Fruit fly (Drosophila melanogaster): ENCODE measurements around the gene CG13771.

The CG13771 gene

dm6 chr2L:6701409-6702199 lies 38.2 kb upstream of the CG13771 start (continued):
- TF ChIP-seq CG3726 (GFP tag; IDR thresholded peaks at IDR 0.05) (no peak), bowl (GFP tag; IDR thresholded peaks at IDR 0.05) (no peak), fru (optimal IDR thresholded peaks at IDR 0.05) (no peak), fd3F (GFP tag; optimal IDR thresholded peaks at IDR 0.05) (no peak), br (optimal IDR thresholded peaks at IDR 0.05) (no peak), sd (tag; optimal IDR thresholded peaks at IDR 0.05) (peak; percentile 54), Trl (optimal IDR thresholded peaks at IDR 0.05) (no peak), Trl (GFP tag; optimal IDR thresholded peaks at IDR 0.05) (no peak), CG14050 (GFP tag; IDR thresholded peaks at IDR 0.05) (no peak), rib (GFP tag; IDR thresholded peaks at IDR 0.05) (no peak), unpg (GFP tag; optimal IDR thresholded peaks at IDR 0.05) (no peak), Bdp1 (GFP tag; optimal IDR thresholded peaks at IDR 0.05) (no peak), CG1603 (tag; optimal IDR thresholded peaks at IDR 0.05) (peak; percentile 50), kah (GFP tag; optimal IDR thresholded peaks at IDR 0.05) (peak; percentile 93), corto (GFP tag; optimal IDR thresholded peaks at IDR 0.05) (no peak), CG8290 (GFP tag; optimal IDR thresholded peaks at IDR 0.05) (no peak), CG8290 (tag; optimal IDR thresholded peaks at IDR 0.05) (no peak), Hr51 (GFP tag; optimal IDR thresholded peaks at IDR 0.05) (peak in 1 of 2 experiments; percentile 4), CG6765 (GFP tag; optimal IDR thresholded peaks at IDR 0.05) (no peak), Gsc (GFP tag; IDR thresholded peaks at IDR 0.05) (no peak), BtbVII (GFP tag; optimal IDR thresholded peaks at IDR 0.05) (no peak), sisA (GFP tag; IDR thresholded peaks at IDR 0.05) (no peak), Fer3 (tag; optimal IDR thresholded peaks at IDR 0.05) (no peak), zf30C (GFP tag; optimal IDR thresholded peaks at IDR 0.05) (peak; percentile 0), CG8388 (GFP tag; optimal IDR thresholded peaks at IDR 0.05) (peak; percentile 5), HLHmδ (GFP tag; optimal IDR thresholded peaks at IDR 0.05) (peak; percentile 48), Adf1 (GFP tag; IDR thresholded peaks at IDR 0.05) (no peak), CG14441 (GFP tag; IDR thresholded peaks at IDR 0.05) (no peak), danr (GFP tag; IDR thresholded peaks at IDR 0.05) (no peak), CG10267 (tag; optimal IDR thresholded peaks at IDR 0.05) (peak; percentile 6)

DNA sequence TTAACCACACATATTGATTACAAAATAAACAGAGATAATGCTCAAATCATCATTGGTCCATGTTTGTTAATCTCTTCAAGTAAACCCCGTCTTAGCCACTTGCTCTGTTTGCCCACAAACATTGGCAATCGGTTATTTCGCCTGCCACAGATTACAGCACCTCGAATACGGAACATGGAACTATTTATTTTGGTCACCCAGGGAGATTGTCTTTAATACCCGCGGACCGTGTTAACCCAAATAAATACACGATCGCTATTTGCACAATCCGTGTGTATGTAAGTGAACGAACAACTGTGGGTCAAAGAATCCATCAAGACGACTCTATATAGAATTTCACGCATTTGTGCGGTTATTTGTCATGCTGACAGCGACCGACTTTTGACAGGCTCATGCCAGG lies 37.3 kb upstream of the CG13771 start:
- TF ChIP-seq Lhr (GFP tag; optimal IDR thresholded peaks at IDR 0.05) (peak; percentile 25), Neu2 (GFP tag; optimal IDR thresholded peaks at IDR 0.05; ENCODE audit: borderline replicate concordance) (peak; percentile 52), CG43689 (GFP tag; IDR thresholded peaks at IDR 0.05) (no peak), grn (GFP tag; optimal IDR thresholded peaks at IDR 0.05) (peak; percentile 14), org-1 (GFP tag; optimal IDR thresholded peaks at IDR 0.05) (peak; percentile 73), Bdp1 (GFP tag; optimal IDR thresholded peaks at IDR 0.05) (peak; percentile 55), CG1792 (GFP tag; optimal IDR thresholded peaks at IDR 0.05) (peak; percentile 44), CkIIα-i1 (GFP tag; IDR thresholded peaks at IDR 0.05) (no peak), unpg (GFP tag; optimal IDR thresholded peaks at IDR 0.05) (peak; percentile 7), HLH4C (GFP tag; IDR thresholded peaks at IDR 0.05; ENCODE audit: partially characterized antibody) (no peak), CG6791 (GFP tag; IDR thresholded peaks at IDR 0.05; ENCODE audit: partially characterized antibody) (no peak), ara (GFP tag; IDR thresholded peaks at IDR 0.05) (peak; percentile 15; the same call in 1 of the 2 replicates), bab2 (GFP tag; optimal IDR thresholded peaks at IDR 0.05) (peak; percentile 54), Fer3 (tag; optimal IDR thresholded peaks at IDR 0.05) (no peak), Trl (optimal IDR thresholded peaks at IDR 0.05) (no peak), Trl (GFP tag; optimal IDR thresholded peaks at IDR 0.05) (peak; percentile 61), Atf6 (GFP tag; IDR thresholded peaks at IDR 0.05) (no peak), CG10979 (tag; optimal IDR thresholded peaks at IDR 0.05) (peak; percentile 2), sens-2 (GFP tag; IDR thresholded peaks at IDR 0.05) (peak; percentile 54; the same call in 1 of the 2 replicates), schlank (tag; optimal IDR thresholded peaks at IDR 0.05) (no peak), amos (GFP tag; IDR thresholded peaks at IDR 0.05; ENCODE audit: partially characterized antibody) (no peak), Atf3 (GFP tag; optimal IDR thresholded peaks at IDR 0.05) (peak; percentile 34), pfk (GFP tag; optimal IDR thresholded peaks at IDR 0.05) (no peak), cg (GFP tag; optimal IDR thresholded peaks at IDR 0.05) (no peak), gsb-n (tag; optimal IDR thresholded peaks at IDR 0.05) (peak; percentile 67), gfzf (GFP tag; optimal IDR thresholded peaks at IDR 0.05) (no peak)
